Fruit fly (Drosophila melanogaster): ENCODE measurements around the gene CG11313.

The CG11313 gene

dm6 chr3R:30765306-30766033 is 34.5 kb upstream of the CG11313 start, which contains the start of gene zfh1 (continued):
- TF ChIP-seq dmrt11E (tag; optimal IDR thresholded peaks at IDR 0.05): no peak
- TF ChIP-seq psq (GFP tag; optimal IDR thresholded peaks at IDR 0.05): no peak
- TF ChIP-seq CG10321 (GFP tag; IDR thresholded peaks at IDR 0.05): no peak
- TF ChIP-seq nerfin-1 (tag; optimal IDR thresholded peaks at IDR 0.05): peak; percentile 43
- TF ChIP-seq Atf3 (GFP tag; optimal IDR thresholded peaks at IDR 0.05): no peak
- peak; percentile 92 for TF ChIP-seq crol (GFP tag; IDR thresholded peaks at IDR 0.05)
- TF ChIP-seq dati (GFP tag; IDR thresholded peaks at IDR 0.05): no peak
- TF ChIP-seq ab (GFP tag; optimal IDR thresholded peaks at IDR 0.05): no peak
- TF ChIP-seq en (GFP tag; optimal IDR thresholded peaks at IDR 0.05): no peak
- TF ChIP-seq Xbp1 (GFP tag; optimal IDR thresholded peaks at IDR 0.05): no peak
- TF ChIP-seq Deaf1 (tag; optimal IDR thresholded peaks at IDR 0.05): peak; percentile 96
- TF ChIP-seq CG34376 (GFP tag; optimal IDR thresholded peaks at IDR 0.05): peak; percentile 15
- peak; percentile 19; the same call in 1 of the 2 replicates for TF ChIP-seq MBD-R2 (GFP tag; IDR thresholded peaks at IDR 0.05)
- TF ChIP-seq ranshi (GFP tag; IDR thresholded peaks at IDR 0.05): no peak
- TF ChIP-seq CG34422 (GFP tag; IDR thresholded peaks at IDR 0.05): no peak
- no peak for TF ChIP-seq CG5245 (GFP tag; optimal IDR thresholded peaks at IDR 0.05)
- TF ChIP-seq Dfd (GFP tag; optimal IDR thresholded peaks at IDR 0.05): no peak
- TF ChIP-seq mam (GFP tag; optimal IDR thresholded peaks at IDR 0.05): no peak
- no peak; the same call in 1 of the 2 replicates for TF ChIP-seq CG32532 (GFP tag; IDR thresholded peaks at IDR 0.05)
- TF ChIP-seq CG12071 (GFP tag; optimal IDR thresholded peaks at IDR 0.05): no peak
- TF ChIP-seq danr (GFP tag; IDR thresholded peaks at IDR 0.05): no peak
- no peak for TF ChIP-seq CG33557 (GFP tag; optimal IDR thresholded peaks at IDR 0.05)
- TF ChIP-seq CG10267 (tag; optimal IDR thresholded peaks at IDR 0.05): no peak
- no peak for TF ChIP-seq zfh2 (GFP tag; optimal IDR thresholded peaks at IDR 0.05)
- TF ChIP-seq Usf (GFP tag; optimal IDR thresholded peaks at IDR 0.05): no peak
- TF ChIP-seq CG16863 (GFP tag; optimal IDR thresholded peaks at IDR 0.05): no peak
- TF ChIP-seq CG16815 (GFP tag; optimal IDR thresholded peaks at IDR 0.05): no peak
- peak in 1 of 2 experiments; percentile 23 for TF ChIP-seq Pdp1 (GFP tag; optimal IDR thresholded peaks at IDR 0.05)
- no peak for TF ChIP-seq sim (GFP tag; IDR thresholded peaks at IDR 0.05)
- TF ChIP-seq Hmx (GFP tag; optimal IDR thresholded peaks at IDR 0.05): no peak
- 0 out of 2 replicates have a peak, but pooled peaks have one; percentile 7 for TF ChIP-seq Awh (GFP tag; IDR thresholded peaks at IDR 0.05)
- TF ChIP-seq CG3847 (GFP tag; IDR thresholded peaks at IDR 0.05): no peak
- TF ChIP-seq pum (GFP tag; optimal IDR thresholded peaks at IDR 0.05): no peak
- no peak for TF ChIP-seq Drgx (GFP tag; IDR thresholded peaks at IDR 0.05)
- TF ChIP-seq cg (GFP tag; optimal IDR thresholded peaks at IDR 0.05): peak; percentile 90
- no peak for TF ChIP-seq CG12104 (GFP tag; optimal IDR thresholded peaks at IDR 0.05)
- no peak for TF ChIP-seq Elba2 (GFP tag; optimal IDR thresholded peaks at IDR 0.05)
- TF ChIP-seq MESR4 (GFP tag; optimal IDR thresholded peaks at IDR 0.05): no peak

DNA sequence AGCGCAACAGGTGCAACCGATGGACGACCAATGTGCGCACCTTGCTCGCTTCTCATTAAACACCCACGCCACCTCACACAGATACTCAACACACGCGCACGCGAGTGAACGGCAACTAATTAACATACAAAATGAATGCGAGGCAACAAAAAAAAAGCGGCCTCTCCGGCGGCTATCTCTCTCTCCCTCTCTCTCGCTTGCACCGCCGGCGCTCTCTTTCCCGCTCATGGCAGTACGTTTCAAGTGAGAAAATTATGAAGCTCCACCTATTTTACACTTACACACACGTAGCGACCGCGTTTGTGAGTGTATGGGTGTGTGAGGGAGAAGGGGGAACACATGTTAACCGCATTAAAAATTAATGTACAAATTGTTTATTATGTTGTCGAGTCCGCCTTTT is 33.2 kb upstream of the CG11313 start:
- peak; percentile 32 for TF ChIP-seq yki (optimal IDR thresholded peaks at IDR 0.05)
- peak; percentile 89 for TF ChIP-seq Vsx1 (GFP tag; optimal IDR thresholded peaks at IDR 0.05)
- TF ChIP-seq twi (tag; optimal IDR thresholded peaks at IDR 0.05): peak; percentile 82
- peak; percentile 62 to 63 for TF ChIP-seq Trl (optimal IDR thresholded peaks at IDR 0.05)
- TF ChIP-seq Trl (GFP tag; optimal IDR thresholded peaks at IDR 0.05): no peak
- peak; percentile 85 for TF ChIP-seq CG32772 (GFP tag; IDR thresholded peaks at IDR 0.05)
- TF ChIP-seq Mes4 (GFP tag; optimal IDR thresholded peaks at IDR 0.05): no peak
- TF ChIP-seq CG8388 (GFP tag; optimal IDR thresholded peaks at IDR 0.05): no peak
- no peak for TF ChIP-seq CG15696 (tag; optimal IDR thresholded peaks at IDR 0.05)
- peak; percentile 5 for TF ChIP-seq scrt (GFP tag; optimal IDR thresholded peaks at IDR 0.05)
- TF ChIP-seq Nf-YA (GFP tag; IDR thresholded peaks at IDR 0.05): peak; percentile 69
- TF ChIP-seq Adf1 (GFP tag; IDR thresholded peaks at IDR 0.05): peak; percentile 29; the same call in 1 of the 2 replicates
- TF ChIP-seq zen (tag; optimal IDR thresholded peaks at IDR 0.05): peak; percentile 89
- TF ChIP-seq CG4360 (GFP tag; IDR thresholded peaks at IDR 0.05): peak; percentile 47; the same call in 1 of the 2 replicates
- peak; percentile 47 for TF ChIP-seq Jarid2 (GFP tag; optimal IDR thresholded peaks at IDR 0.05)
- TF ChIP-seq CoRest (tag; optimal IDR thresholded peaks at IDR 0.05): peak; percentile 56

Measured in whole organism, embryonic.